Fruit fly (Drosophila melanogaster) whole organism, wandering third instar larva: ENCODE measurements around the gene puc.

Source experiments
- Abd-B ChIP-seq: fragments of >200 bp; optimal IDR thresholded peaks from 2 replicates; lab custom pipeline; 2017; ENCODE audit warnings: missing biosample characterization, missing genetic modification characterization
- CG32264 ChIP-seq: fragments of 200-800 bp; sonication (Bioruptor generic); optimal IDR thresholded peaks from 2 replicates; lab custom pipeline; 2016; ENCODE audit warnings: missing biosample characterization, missing genetic modification characterization
- CG9705 ChIP-seq: fragments of 200-800 bp; sonication (Bioruptor generic); optimal IDR thresholded peaks from 2 replicates; lab custom pipeline; 2018; ENCODE audit warnings: missing biosample characterization, mild to moderate bottlenecking, missing genetic modification characterization
- CrebA ChIP-seq: fragments of 200-800 bp; sonication (Bioruptor generic); optimal IDR thresholded peaks from 2 replicates; lab custom pipeline; 2016; ENCODE audit warnings: missing biosample characterization, mild to moderate bottlenecking, missing genetic modification characterization, borderline replicate concordance
- Dfd ChIP-seq: fragments of >200 bp; optimal IDR thresholded peaks from 2 replicates; lab custom pipeline; 2017; ENCODE audit warnings: missing biosample characterization, missing genetic modification characterization
- Dif ChIP-seq: fragments of 200-275, 200-300 bp; sonication (Bioruptor generic); optimal IDR thresholded peaks from 2 replicates; lab custom pipeline; 2018; ENCODE audit warnings: missing biosample characterization, missing genetic modification characterization; ENCODE audit not compliant: partially characterized antibody
- GATAd ChIP-seq: sonication (Bioruptor generic); optimal IDR thresholded peaks from 2 replicates; lab custom pipeline; 2016; ENCODE audit warnings: missing biosample characterization, missing genetic modification characterization
- HLH106 ChIP-seq: fragments of 200-800 bp; optimal IDR thresholded peaks from 3 replicates; lab custom pipeline; 2019; ENCODE audit warnings: missing biosample characterization, mild to moderate bottlenecking, missing genetic modification characterization, moderate library complexity
- Hnf4 ChIP-seq: fragments of 200-800 bp; sonication (Bioruptor generic); optimal IDR thresholded peaks from 2 replicates; lab custom pipeline; 2016; ENCODE audit warnings: missing biosample characterization, mild to moderate bottlenecking, missing genetic modification characterization
- Hr78 ChIP-seq: fragments of >200 bp; optimal IDR thresholded peaks from 2 replicates; lab custom pipeline; 2017; ENCODE audit warnings: missing biosample characterization, missing genetic modification characterization
- Hr83 ChIP-seq: fragments of 200-300 bp; sonication (Bioruptor generic); optimal IDR thresholded peaks from 2 replicates; lab custom pipeline; 2016; ENCODE audit warnings: missing biosample characterization, mild to moderate bottlenecking, missing genetic modification characterization, moderate library complexity; ENCODE audit not compliant: poor library complexity, severe bottlenecking
- Jra ChIP-seq: sonication (Bioruptor generic); optimal IDR thresholded peaks from 2 replicates; lab custom pipeline; 2016; ENCODE audit warnings: missing biosample characterization, missing genetic modification characterization
- Mio ChIP-seq: sonication (Bioruptor generic); optimal IDR thresholded peaks from 2 replicates; lab custom pipeline; 2016; ENCODE audit warnings: missing biosample characterization, missing genetic modification characterization
- Myc ChIP-seq: fragments of >200 bp; optimal IDR thresholded peaks from 2 replicates; lab custom pipeline; 2017
- N ChIP-seq: fragments of >200 bp; optimal IDR thresholded peaks from 2 replicates; lab custom pipeline; 2018; ENCODE audit warnings: missing biosample characterization, missing external identifiers, missing genetic modification characterization
- OdsH ChIP-seq: fragments of 200-800 bp; sonication (Bioruptor generic); optimal IDR thresholded peaks from 2 replicates; lab custom pipeline; 2016; ENCODE audit warnings: missing biosample characterization, mild to moderate bottlenecking, missing genetic modification characterization
- Rel ChIP-seq, 2 experiments: fragments of 200-800 bp; sonication (Bioruptor generic) in 1 of 2; optimal IDR thresholded peaks; 2 replicates in 1 of 2; 3 replicates in 1 of 2; lab custom pipeline; 2016 to 2019; ENCODE audit warnings: mild to moderate bottlenecking in 2 of 2, missing biosample characterization in 2 of 2, missing genetic modification characterization in 2 of 2, moderate library complexity in 1 of 2
- Sp1 ChIP-seq: fragments of 200-800 bp; sonication (Bioruptor generic); optimal IDR thresholded peaks from 3 replicates; lab custom pipeline; 2019; ENCODE audit warnings: missing biosample characterization, mild to moderate bottlenecking, missing genetic modification characterization, moderate library complexity
- Vsx2 ChIP-seq: fragments of 200-300, 225-300 bp; sonication (Bioruptor generic); optimal IDR thresholded peaks from 2 replicates; lab custom pipeline; 2018; ENCODE audit warnings: missing biosample characterization, missing genetic modification characterization; ENCODE audit not compliant: partially characterized antibody
- br ChIP-seq: fragments of 200-800 bp; sonication (Bioruptor generic); optimal IDR thresholded peaks from 2 replicates; lab custom pipeline; 2016; ENCODE audit warnings: missing biosample characterization, missing genetic modification characterization
- brk ChIP-seq: fragments of 200-800 bp; sonication (Bioruptor generic); optimal IDR thresholded peaks from 2 replicates; lab custom pipeline; 2016; ENCODE audit warnings: missing biosample characterization, mild to moderate bottlenecking, missing genetic modification characterization
- dl ChIP-seq, 2 experiments: fragments of 175-275, 200-275 bp in 1 of 2; fragments of 200-275 bp in 1 of 2; sonication (Bioruptor generic); optimal IDR thresholded peaks; lab custom pipeline; 2018; ENCODE audit warnings: mild to moderate bottlenecking in 2 of 2, missing biosample characterization in 2 of 2, missing genetic modification characterization in 2 of 2, moderate library complexity in 2 of 2; ENCODE audit not compliant: partially characterized antibody in 2 of 2, insufficient read depth in 1 of 2
- dmrt93B ChIP-seq: fragments of 200-800 bp; sonication (Bioruptor generic); optimal IDR thresholded peaks from 2 replicates; lab custom pipeline; 2018; ENCODE audit warnings: missing biosample characterization, mild to moderate bottlenecking, missing genetic modification characterization
- dsf ChIP-seq: sonication (Bioruptor generic); optimal IDR thresholded peaks from 2 replicates; lab custom pipeline; 2016; ENCODE audit warnings: missing biosample characterization, missing genetic modification characterization, borderline replicate concordance
- ey ChIP-seq: fragments of 200-800 bp; sonication (Bioruptor generic); optimal IDR thresholded peaks from 2 replicates; lab custom pipeline; 2016; ENCODE audit warnings: missing biosample characterization, missing genetic modification characterization
- foxo ChIP-seq, 2 experiments: fragments of 200-800 bp; sonication (Bioruptor generic); optimal IDR thresholded peaks; 2 replicates in 1 of 2; 3 replicates in 1 of 2; lab custom pipeline; 2016 to 2017; ENCODE audit warnings: missing biosample characterization in 2 of 2, missing genetic modification characterization in 2 of 2
- fru ChIP-seq: fragments of 200-800 bp; sonication (Bioruptor generic); optimal IDR thresholded peaks from 3 replicates; lab custom pipeline; 2016; ENCODE audit warnings: missing biosample characterization, mild to moderate bottlenecking, missing genetic modification characterization
- h ChIP-seq: fragments of 200-800 bp; sonication (Bioruptor generic); optimal IDR thresholded peaks from 3 replicates; lab custom pipeline; 2016; ENCODE audit warnings: missing biosample characterization, mild to moderate bottlenecking, missing genetic modification characterization
- jim ChIP-seq: fragments of 175-275, 200-325 bp; sonication (Bioruptor generic); optimal IDR thresholded peaks from 2 replicates; lab custom pipeline; 2016; ENCODE audit warnings: missing biosample characterization, mild to moderate bottlenecking, missing genetic modification characterization
- lola ChIP-seq: fragments of >200 bp; optimal IDR thresholded peaks from 2 replicates; lab custom pipeline; 2017; ENCODE audit warnings: missing biosample characterization, missing genetic modification characterization
- pan ChIP-seq: fragments of >200 bp; optimal IDR thresholded peaks from 2 replicates; lab custom pipeline; 2017
- psq ChIP-seq: fragments of 200-800 bp; sonication (Bioruptor generic); optimal IDR thresholded peaks from 3 replicates; lab custom pipeline; 2017; ENCODE audit warnings: missing biosample characterization, mild to moderate bottlenecking, missing genetic modification characterization, moderate library complexity
- rgr ChIP-seq: fragments of 200-800 bp; sonication (Bioruptor generic); optimal IDR thresholded peaks from 3 replicates; lab custom pipeline; 2016; ENCODE audit warnings: missing biosample characterization, mild to moderate bottlenecking, missing genetic modification characterization
- sage ChIP-seq: fragments of 200-800 bp; sonication (Bioruptor generic); optimal IDR thresholded peaks from 2 replicates; lab custom pipeline; 2016; ENCODE audit warnings: missing biosample characterization, mild to moderate bottlenecking, missing genetic modification characterization
- sv ChIP-seq: fragments of 200-800 bp; sonication (Bioruptor generic); optimal IDR thresholded peaks from 3 replicates; lab custom pipeline; 2016; ENCODE audit warnings: missing biosample characterization, missing genetic modification characterization
- tai ChIP-seq: sonication (Bioruptor generic); optimal IDR thresholded peaks from 2 replicates; lab custom pipeline; 2016; ENCODE audit warnings: missing biosample characterization, missing genetic modification characterization
- usp ChIP-seq: fragments of >200 bp; optimal IDR thresholded peaks from 2 replicates; lab custom pipeline; 2017; ENCODE audit warnings: missing biosample characterization, missing genetic modification characterization
- woc ChIP-seq: sonication (Bioruptor generic); optimal IDR thresholded peaks from 2 replicates; lab custom pipeline; 2016; ENCODE audit warnings: missing biosample characterization, mild to moderate bottlenecking, missing genetic modification characterization

The puc gene

dm6 chr3R:8105088-8105542 is at the start of gene puc:
puc (plus strand) TSS chr3R:8105332.
- no peak for TF ChIP-seq Rel (GFP tag; optimal IDR thresholded peaks at IDR 0.05; lab: Kevin White, UChicago)
- peak; percentile 46 for TF ChIP-seq Rel (tag; optimal IDR thresholded peaks at IDR 0.05; lab: Kevin White, UChicago)
- TF ChIP-seq CrebA (GFP tag; lab: Kevin White, UChicago) = no peak
- no peak for TF ChIP-seq usp (GFP tag; lab: Kevin White, UChicago)
- peak; percentile 89 for TF ChIP-seq Hr83 (GFP tag; lab: Kevin White, UChicago)
- TF ChIP-seq pan = no peak
- peak; percentile 22 to 55 for TF ChIP-seq foxo (GFP tag; optimal IDR thresholded peaks at IDR 0.05; lab: Kevin White, UChicago)
- TF ChIP-seq dsf (GFP tag; lab: Kevin White, UChicago) = peak; percentile 44
- TF ChIP-seq jim (GFP tag; lab: Kevin White, UChicago) = no peak
- TF ChIP-seq Jra (GFP tag; lab: Kevin White, UChicago) = peak; percentile 35
- TF ChIP-seq CG32264 (GFP tag; lab: Kevin White, UChicago) = no peak
- peak; percentile 81 for TF ChIP-seq Dif
- peak; percentile 28 for TF ChIP-seq fru (GFP tag; lab: Kevin White, UChicago)
- TF ChIP-seq lola (GFP tag; lab: Kevin White, UChicago) = no peak
- TF ChIP-seq Dfd (GFP tag; lab: Kevin White, UChicago) = no peak
- peak; percentile 17 for TF ChIP-seq sv (GFP tag; lab: Kevin White, UChicago)
- no peak for TF ChIP-seq N (GFP tag; lab: Kevin White, UChicago)
- peak; percentile 61 for TF ChIP-seq rgr (GFP tag; lab: Kevin White, UChicago)
- peak; percentile 16 for TF ChIP-seq HLH106 (tag; lab: Kevin White, UChicago)
- TF ChIP-seq Hnf4 (GFP tag; lab: Kevin White, UChicago) = peak; percentile 66
- TF ChIP-seq Mio (GFP tag; lab: Kevin White, UChicago) = no peak
- TF ChIP-seq Hr78 (GFP tag; lab: Kevin White, UChicago) = no peak
- TF ChIP-seq brk (GFP tag; lab: Kevin White, UChicago) = peak; percentile 78
- TF ChIP-seq Sp1 = peak; percentile 62
- no peak for TF ChIP-seq dmrt93B (GFP tag; lab: Kevin White, UChicago)
- no peak for TF ChIP-seq ey
- TF ChIP-seq woc (GFP tag; lab: Kevin White, UChicago) = no peak
- TF ChIP-seq Abd-B (GFP tag; lab: Kevin White, UChicago) = no peak
- peak; percentile 66 for TF ChIP-seq h (GFP tag; lab: Kevin White, UChicago)
- peak; percentile 92 for TF ChIP-seq Vsx2 (GFP tag; lab: Kevin White, UChicago)
- TF ChIP-seq sage (GFP tag; lab: Kevin White, UChicago) = peak; percentile 20
- peak; percentile 22 for TF ChIP-seq Myc
- no peak for TF ChIP-seq CG9705 (GFP tag; lab: Kevin White, UChicago)
- peak; percentile 24 for TF ChIP-seq br
- peak; percentile 93 for TF ChIP-seq psq
- TF ChIP-seq tai (GFP tag; lab: Kevin White, UChicago) = peak; percentile 26
- TF ChIP-seq dl (GFP tag; optimal IDR thresholded peaks at IDR 0.05; lab: Kevin White, UChicago; ENCODE audit: insufficient read depth in 1 of 2, partially characterized antibody in 2 of 2) = peak; percentile 14 to 56
- peak; percentile 49 for TF ChIP-seq OdsH (GFP tag; lab: Kevin White, UChicago)
- TF ChIP-seq GATAd (GFP tag; lab: Kevin White, UChicago) = no peak

- TF ChIP-seq Jra (GFP tag; lab: Kevin White, UChicago) = no peak
- no peak for TF ChIP-seq h (GFP tag; lab: Kevin White, UChicago)
- no peak for TF ChIP-seq Mio (GFP tag; lab: Kevin White, UChicago)
- TF ChIP-seq Myc = no peak
- no peak for TF ChIP-seq HLH106 (tag; lab: Kevin White, UChicago)
- TF ChIP-seq GATAd (GFP tag; lab: Kevin White, UChicago) = no peak
- no peak for TF ChIP-seq Hr83 (GFP tag; lab: Kevin White, UChicago)
- no peak for TF ChIP-seq rgr (GFP tag; lab: Kevin White, UChicago)
- no peak for TF ChIP-seq ey
- no peak for TF ChIP-seq tai (GFP tag; lab: Kevin White, UChicago)
- TF ChIP-seq Dfd (GFP tag; lab: Kevin White, UChicago) = no peak
- no peak for TF ChIP-seq fru (GFP tag; lab: Kevin White, UChicago)
- TF ChIP-seq N (GFP tag; lab: Kevin White, UChicago) = no peak
- TF ChIP-seq Rel (GFP tag; optimal IDR thresholded peaks at IDR 0.05; lab: Kevin White, UChicago) = no peak
- TF ChIP-seq Rel (tag; optimal IDR thresholded peaks at IDR 0.05; lab: Kevin White, UChicago) = no peak
- TF ChIP-seq Abd-B (GFP tag; lab: Kevin White, UChicago) = no peak
- TF ChIP-seq CG9705 (GFP tag; lab: Kevin White, UChicago) = no peak
- TF ChIP-seq Vsx2 (GFP tag; lab: Kevin White, UChicago) = no peak
- no peak for TF ChIP-seq psq
- TF ChIP-seq Sp1 = no peak
- no peak for TF ChIP-seq sage (GFP tag; lab: Kevin White, UChicago)
- TF ChIP-seq, all 38 proteins: peak for 0
Observed at dm6 chr3R:8058984-8059383, 46.1 kb upstream of the puc start, which contains the start of gene mAChR-B. mAChR-B (plus strand) TSS chr3R:8059284.
